Fruit fly (Drosophila melanogaster): ENCODE results near the gene alt.

The alt gene

DNA sequence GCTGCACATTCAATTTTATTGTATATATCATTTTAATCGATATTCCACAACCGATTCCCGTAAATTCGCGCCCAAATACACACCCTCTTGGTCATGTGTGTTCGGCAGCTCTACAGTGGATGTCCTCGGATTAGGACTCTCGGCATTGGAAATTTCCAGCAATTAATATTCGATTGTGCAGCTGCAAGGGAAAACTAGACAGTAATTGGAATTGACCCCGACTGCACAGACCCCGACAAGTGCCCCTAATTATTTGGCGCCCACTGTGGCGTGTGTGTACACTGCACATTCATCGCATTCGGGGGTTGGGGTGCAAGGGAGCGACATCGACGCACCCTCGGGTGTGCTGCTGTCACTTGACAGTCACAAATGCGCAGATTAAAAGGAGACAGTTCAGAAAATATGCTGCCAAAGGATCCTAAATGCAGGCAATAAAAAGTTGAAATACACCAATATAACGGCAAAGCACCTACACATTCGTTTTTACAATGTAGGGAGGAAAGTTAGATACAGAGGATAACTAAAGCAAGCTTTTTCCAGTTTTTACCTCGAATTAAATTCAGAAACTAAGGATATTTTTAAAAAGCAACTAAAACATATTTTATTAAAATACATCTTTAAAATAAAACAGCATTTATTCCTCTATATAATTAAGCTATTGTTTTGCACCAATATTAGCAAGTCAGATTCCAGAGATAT, 26.6 kb upstream of the alt start:
- TF ChIP-seq CTCF (optimal IDR thresholded peaks at IDR 0.05) (no peak), CG8478 (optimal IDR thresholded peaks at IDR 0.05) (no peak)

DNA sequence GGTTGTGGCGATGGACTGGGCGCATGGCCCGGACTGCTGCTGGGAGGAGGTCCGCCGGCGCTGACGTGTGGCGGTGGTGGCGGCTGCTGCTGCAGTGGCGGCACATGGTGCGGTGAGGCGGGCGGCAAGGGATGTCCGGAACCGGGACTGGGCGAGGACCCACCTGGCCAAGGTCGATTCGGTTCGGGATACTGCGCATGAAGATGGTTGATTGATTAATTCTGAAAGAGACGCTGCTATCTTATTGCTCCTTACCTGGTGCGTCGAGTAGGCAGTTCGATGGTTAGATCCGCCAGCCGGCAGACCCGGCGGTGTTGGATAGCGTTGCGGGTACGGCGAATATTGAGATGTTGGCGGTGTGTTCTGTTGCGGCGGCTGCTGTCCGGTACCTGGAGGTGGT, 25.5 kb upstream of the alt start:
- TF ChIP-seq CTCF (optimal IDR thresholded peaks at IDR 0.05): no peak
- no peak for TF ChIP-seq CG8478 (optimal IDR thresholded peaks at IDR 0.05)

DNA sequence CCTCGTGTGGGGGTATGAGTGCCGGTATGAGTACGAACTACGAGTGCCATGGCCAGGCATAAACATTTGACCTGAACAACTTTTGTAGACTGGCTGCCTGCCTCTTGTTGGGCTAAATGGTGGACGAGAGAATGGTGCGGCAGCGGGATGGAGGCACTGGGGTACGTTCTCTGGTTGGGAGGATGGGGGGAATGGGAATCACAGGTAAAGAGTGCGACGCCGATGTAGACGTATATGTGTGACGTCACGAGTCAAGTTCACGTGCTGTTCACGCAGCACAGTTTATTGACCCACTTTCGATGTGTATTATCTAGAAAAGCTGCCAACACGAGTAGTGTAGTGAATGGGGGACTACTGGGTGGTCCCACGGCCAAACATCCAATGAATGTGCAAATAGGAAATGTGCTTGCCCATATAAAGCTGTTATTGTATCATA, 24.7 kb upstream of the alt start:
- TF ChIP-seq CG8478 (optimal IDR thresholded peaks at IDR 0.05) (no peak), CTCF (optimal IDR thresholded peaks at IDR 0.05) (no peak)

DNA sequence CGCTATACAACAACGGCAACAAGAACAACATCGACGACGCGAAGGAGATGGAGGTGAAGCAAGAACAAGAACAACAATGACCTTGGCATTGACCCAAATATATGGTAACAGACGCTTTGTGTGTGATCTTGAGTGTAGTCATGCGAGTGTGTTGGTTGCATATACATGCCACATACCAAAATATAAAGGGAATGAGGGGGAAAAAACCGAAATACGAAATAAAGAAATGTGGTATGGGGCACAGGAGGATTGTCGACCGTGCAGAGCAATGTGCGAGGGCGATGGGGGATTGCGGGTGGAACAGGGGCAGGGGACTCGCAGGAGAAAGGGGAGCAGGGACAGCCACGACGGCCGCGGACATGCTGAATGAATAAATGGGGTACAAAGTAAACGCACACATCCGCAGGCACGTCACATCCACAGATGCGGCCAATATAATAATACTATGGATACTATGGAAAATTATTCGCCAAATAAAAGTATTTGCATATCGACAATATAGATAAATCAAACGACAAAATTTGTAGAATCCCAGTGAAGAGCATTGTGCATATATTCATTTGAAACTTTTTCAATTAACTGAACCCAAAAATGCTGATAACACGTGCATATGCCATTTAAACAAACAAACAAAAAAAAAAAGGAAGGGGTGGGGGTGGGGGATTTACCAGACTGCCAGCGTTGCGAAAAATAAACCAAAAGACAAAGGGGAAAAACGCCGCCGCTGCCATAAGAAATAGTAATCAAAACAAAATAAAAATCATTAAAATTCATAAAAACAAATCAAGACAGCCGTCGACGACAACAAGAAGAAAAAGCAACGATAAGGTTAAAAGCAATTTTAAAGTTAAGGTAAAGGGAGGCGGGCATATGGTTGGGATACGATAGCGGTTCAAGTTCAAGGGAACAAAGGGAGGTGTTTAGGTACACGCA, 23.9 kb upstream of the alt start:
- TF ChIP-seq CG8478 (optimal IDR thresholded peaks at IDR 0.05) (no peak), CTCF (optimal IDR thresholded peaks at IDR 0.05) (no peak)

DNA sequence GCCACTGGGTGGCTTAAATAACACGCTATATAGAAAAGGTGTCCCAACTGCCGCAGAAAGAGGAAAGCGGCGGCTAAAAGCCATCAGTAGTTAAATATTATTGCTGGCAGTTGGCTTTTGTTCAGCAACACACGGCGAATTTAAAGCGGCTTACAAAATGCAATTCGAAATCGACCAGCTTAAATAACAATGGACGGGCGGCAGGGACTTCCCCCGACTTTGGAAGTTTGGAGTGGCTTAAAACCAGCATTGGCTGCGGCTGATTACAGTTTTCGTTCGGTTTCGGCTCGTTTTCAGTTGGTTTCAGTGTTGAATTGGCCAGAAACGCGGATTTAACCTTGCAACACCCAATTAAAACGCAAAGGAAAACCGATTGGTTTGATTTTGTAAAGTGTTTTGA, 22.8 kb upstream of the alt start:
- no peak for TF ChIP-seq CTCF (optimal IDR thresholded peaks at IDR 0.05)
- TF ChIP-seq CG8478 (optimal IDR thresholded peaks at IDR 0.05): no peak

DNA sequence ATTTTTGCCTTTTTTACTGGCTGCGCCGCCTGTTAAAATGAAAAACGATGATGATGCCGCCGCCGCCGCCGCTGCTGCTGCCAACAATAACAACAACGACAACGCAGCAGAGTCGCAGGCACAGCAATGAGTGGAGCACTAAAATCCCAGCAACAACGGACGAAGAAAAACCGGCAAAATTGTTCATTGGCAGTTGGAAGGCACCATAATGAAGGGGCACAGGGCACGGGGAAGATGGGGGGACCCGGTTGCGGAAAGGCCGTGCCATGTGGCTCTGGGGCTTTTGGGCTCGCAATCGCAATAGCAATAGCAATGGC, 22.2 kb upstream of the alt start:
- TF ChIP-seq CG8478 (optimal IDR thresholded peaks at IDR 0.05): no peak
- TF ChIP-seq CTCF (optimal IDR thresholded peaks at IDR 0.05): no peak

DNA sequence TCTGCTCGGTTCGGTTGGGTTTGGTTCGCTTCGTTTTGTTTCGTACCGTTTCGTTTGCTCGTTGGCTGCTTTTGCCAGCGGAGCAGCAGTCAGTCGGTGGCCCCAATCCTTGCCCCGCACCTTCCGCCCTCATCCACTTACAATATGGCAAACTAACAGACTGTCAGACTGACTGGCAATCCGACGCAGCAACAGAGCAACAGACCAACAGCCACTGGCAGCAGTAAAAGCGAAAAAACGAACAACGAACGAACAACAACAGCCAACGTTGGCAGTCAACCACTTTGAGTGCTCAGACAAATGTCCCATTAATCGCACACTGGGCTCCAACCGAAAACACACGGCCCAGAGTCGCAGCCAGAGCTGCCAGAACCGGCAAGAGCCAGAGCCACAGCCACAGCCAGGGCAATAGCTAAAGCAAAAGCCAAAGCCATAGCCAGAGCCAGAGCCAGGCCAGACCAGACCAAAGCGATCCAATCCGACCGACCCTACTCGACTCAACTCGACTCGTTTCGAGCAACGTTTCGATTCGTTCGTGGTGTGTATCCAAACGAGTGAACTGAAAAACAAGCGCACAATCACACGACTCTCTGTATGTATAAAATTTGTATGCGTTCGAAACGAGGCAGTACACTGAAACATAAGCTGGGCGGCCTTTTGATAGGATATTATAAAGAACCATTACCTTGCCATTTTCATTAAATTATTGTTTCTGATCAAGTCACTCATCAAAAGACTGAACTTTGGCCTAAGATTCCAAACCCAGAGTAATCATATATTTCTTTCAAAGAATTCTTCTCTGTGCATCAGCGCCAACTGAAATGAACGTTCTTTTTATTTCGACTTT, 21.6 kb upstream of the alt start:
- TF ChIP-seq CTCF (optimal IDR thresholded peaks at IDR 0.05) (no peak), CG8478 (optimal IDR thresholded peaks at IDR 0.05) (no peak)

DNA sequence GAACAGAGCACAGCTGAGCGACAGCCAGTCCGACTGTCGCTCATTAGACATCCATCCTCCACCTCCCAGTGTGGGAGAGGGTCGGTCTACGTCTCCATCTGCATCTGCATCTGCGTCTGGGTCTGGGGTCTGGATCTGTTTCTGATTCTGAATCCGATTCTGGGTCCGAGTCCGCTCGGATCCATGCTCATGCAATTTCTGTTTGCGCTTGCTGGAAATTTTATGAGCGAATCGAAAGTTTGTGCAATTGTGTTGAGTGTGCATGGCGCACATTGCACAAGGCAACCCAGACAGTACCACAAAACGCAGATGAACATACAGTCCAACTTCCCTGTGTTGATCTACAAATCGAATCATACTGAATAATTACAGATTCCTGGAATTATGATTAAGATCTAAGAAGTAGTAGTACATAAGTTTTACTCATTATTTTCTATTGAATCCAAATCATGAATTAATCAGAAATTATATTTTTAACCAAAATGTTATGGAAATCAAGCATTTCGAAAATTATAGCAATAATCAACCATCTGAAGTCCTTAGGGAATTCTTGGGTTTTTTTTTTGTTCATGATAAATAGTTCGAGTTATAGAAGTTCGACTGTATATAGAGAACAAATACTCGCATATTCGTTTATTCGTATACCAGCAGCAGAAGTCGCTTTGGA, 20.8 kb upstream of the alt start:
- TF ChIP-seq CG8478 (optimal IDR thresholded peaks at IDR 0.05) (no peak), CTCF (optimal IDR thresholded peaks at IDR 0.05) (no peak)

DNA sequence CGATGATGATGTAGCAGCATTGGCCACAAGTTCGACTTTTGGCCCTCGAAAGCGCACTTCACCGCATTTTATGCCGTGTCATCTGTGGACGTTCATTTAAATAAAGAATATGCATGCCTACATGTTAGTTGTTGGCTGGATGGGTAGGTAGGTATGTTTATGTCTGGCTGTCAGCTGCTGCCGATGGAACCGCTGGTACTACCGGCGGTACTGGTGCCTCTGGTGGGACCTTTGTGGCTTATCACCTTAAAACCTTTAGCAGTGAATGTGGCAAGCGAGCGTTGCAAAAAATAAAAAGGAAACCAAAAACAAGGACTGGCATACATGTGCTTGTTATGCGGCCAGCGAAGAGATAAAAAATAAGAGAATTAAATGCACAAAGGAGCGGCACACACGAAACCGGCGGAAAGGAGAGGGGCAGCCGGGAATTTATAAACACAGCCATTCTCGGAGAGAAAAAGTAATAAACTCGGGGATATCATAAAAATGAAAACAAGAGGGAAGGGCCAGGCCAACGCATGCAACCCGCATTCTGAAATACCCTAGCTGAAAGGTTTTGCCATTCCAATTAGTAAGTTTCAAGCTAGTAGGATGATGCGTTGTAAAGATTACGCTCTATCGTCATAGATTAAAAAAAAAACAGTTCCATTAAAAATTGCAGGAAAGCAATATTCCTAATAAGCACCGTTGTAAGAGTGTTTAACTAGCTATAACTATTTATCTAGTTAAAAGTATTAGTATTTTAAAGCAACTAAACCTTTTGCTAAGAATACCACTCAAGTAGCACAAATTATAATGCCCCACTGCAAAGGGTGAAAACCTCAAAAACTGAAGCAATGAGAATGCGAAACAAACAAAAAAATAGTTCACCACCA, 19.9 kb upstream of the alt start:
- no peak for TF ChIP-seq CG8478 (optimal IDR thresholded peaks at IDR 0.05)
- no peak for TF ChIP-seq CTCF (optimal IDR thresholded peaks at IDR 0.05)

DNA sequence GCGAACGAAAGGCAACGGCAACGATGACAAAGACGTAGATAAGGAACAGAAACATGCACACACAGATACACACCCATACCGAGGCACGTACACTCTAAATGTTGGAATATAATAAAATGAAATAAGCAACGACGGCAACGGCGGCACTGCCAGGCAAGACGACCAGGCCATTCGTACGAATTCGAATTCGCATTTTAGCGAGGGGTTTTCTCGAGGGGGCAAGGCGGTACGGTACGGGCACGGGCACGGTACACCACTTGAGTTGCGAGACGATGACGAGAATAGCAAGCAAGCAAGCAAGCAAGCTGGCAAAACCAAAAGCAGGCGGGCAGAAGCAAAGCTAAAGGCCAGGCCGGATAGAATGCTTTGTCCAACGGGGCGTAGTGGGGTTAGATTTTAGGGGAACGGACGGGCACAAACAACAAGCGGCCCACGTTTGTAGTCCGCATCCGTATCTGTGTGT, 18.8 kb upstream of the alt start:
- no peak for TF ChIP-seq CG8478 (optimal IDR thresholded peaks at IDR 0.05)
- no peak for TF ChIP-seq CTCF (optimal IDR thresholded peaks at IDR 0.05)

DNA sequence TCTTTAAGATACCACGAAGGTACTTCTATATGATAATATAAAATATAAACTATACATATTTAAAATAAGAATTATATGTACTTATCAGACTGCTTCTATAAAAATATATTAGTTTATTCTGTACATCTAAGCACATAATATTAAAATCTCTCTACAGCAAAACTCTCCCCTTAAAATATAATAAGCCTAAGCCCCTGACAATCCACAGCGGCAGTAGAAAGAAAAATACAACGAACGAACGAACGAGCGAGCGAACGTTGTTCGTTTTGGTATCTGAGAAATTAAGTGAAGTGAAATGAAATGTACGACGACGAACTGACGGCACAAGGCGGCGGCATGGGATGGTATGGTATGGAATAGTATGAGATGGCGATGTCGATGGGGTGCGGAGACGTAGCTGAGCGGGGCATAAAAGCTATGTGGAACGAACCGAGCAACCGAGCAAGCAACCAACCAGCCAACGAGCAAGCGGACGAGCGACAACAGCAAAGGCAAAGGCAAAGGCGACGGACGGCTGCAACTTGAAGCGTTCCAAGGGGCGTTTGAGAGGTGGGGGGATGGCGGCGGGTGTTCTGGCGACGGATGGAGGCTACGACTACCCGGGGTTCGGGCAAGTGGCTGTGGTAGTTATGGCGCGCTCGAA, 18.3 kb upstream of the alt start:
- TF ChIP-seq CG8478 (optimal IDR thresholded peaks at IDR 0.05) (no peak), CTCF (optimal IDR thresholded peaks at IDR 0.05) (no peak)

DNA sequence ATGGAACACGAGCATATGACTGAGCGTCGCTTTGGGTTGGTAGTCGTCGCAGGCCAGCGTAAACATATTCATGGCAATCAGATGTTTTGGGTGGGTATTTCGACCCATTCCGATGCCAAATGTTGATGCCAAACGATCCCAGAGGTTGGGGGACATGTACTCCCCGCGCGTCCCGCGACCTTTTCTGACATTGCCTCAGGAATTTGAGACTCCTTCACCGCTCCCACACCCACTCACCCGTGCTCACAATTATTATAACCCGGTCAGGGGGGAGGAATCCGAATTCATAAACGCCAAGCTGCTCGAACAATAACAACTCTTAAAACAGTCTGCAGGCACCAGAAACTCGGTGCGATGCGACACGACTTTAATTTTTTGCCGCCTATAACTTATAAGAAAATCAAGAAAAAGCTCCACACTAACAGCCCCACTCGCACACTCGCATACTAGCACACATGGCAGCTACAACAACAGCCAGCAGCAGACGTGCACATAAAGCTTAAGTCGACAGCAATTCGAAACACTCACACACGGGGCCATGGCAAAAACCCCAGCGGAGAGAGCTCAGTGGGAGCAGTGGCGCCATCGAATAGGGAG, 17.7 kb upstream of the alt start:
- no peak for TF ChIP-seq CG8478 (optimal IDR thresholded peaks at IDR 0.05)
- no peak for TF ChIP-seq CTCF (optimal IDR thresholded peaks at IDR 0.05)

DNA sequence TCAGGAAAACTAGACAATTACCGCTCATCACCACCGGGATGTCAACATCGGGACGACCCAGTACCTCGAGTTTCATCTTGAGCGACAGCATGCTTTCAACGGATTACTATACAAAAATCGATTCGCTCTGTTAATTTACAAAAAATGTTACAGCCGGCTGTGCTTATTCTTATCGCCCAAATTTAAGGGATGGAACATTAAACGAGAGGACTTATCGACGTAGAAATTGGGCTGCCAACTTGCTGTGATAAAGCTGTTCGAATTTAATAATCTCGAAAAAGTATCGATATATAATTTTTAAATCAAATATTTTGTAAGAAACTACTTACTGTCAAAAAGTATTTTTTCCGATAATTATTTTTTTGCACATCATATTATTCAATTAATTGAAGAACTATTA, 4.6 kb upstream of the alt start, which contains the start of gene CG31249:
Gene CG31249 (minus strand): TSS at position 197 of the 400 bp plus-strand sequence.
- TF ChIP-seq CTCF (optimal IDR thresholded peaks at IDR 0.05): no peak
- no peak for TF ChIP-seq CG8478 (optimal IDR thresholded peaks at IDR 0.05)
